Fruit fly (Drosophila melanogaster) whole organism, embryonic: ENCODE data around the gene CG18557.

Experiments used
- ATbp ChIP-seq: fragments of 200-800 bp; sonication (Bioruptor generic); optimal IDR thresholded peaks from 2 replicates; lab custom pipeline; 2017; ENCODE audit warnings: missing biosample characterization, mild to moderate bottlenecking, missing genetic modification characterization, missing genetic modification reagents
- Bgb ChIP-seq: fragments of 200-800 bp; sonication (Bioruptor generic); IDR thresholded peaks from 2 replicates; pipeline ENCODE4 v1.3.6; 2022; ENCODE audit warnings: missing biosample characterization, missing genetic modification characterization; ENCODE audit not compliant: partially characterized antibody
- CG11093 ChIP-seq: fragments of 200-800 bp; sonication (Bioruptor generic); IDR thresholded peaks from 3 replicates; pipeline ENCODE4 v1.3.6; 2022; ENCODE audit warnings: missing biosample characterization, missing genetic modification characterization
- CG11456 ChIP-seq: fragments of 200-800 bp; sonication (Bioruptor generic); IDR thresholded peaks from 3 replicates; pipeline ENCODE4 v1.3.6; 2022; ENCODE audit warnings: missing biosample characterization, missing genetic modification characterization
- CG11695 ChIP-seq: fragments of 200-800 bp; sonication (Bioruptor generic); IDR thresholded peaks from 3 replicates; pipeline ENCODE4 v1.3.6; 2022; ENCODE audit warnings: missing biosample characterization, missing genetic modification characterization
- CG11723 ChIP-seq: fragments of 200-800 bp; sonication (Bioruptor generic); optimal IDR thresholded peaks from 2 replicates; lab custom pipeline; 2017; ENCODE audit warnings: missing biosample characterization, mild to moderate bottlenecking, missing genetic modification characterization
- CG12942 ChIP-seq: fragments of 200-800 bp; sonication (Bioruptor generic); optimal IDR thresholded peaks from 3 replicates; lab custom pipeline; 2016; ENCODE audit warnings: missing biosample characterization, missing genetic modification characterization
- CG13287 ChIP-seq: fragments of 200-800 bp; sonication (Bioruptor generic); IDR thresholded peaks from 2 replicates; pipeline ENCODE4 v1.3.6; 2022; ENCODE audit warnings: missing biosample characterization, missing genetic modification characterization; ENCODE audit not compliant: partially characterized antibody
- CG14710 ChIP-seq: fragments of 200-800 bp; sonication (Bioruptor generic); optimal IDR thresholded peaks from 3 replicates; lab custom pipeline; 2019; ENCODE audit warnings: missing biosample characterization, mild to moderate bottlenecking, missing genetic modification characterization, moderate library complexity
- CG15514 ChIP-seq: fragments of 200-800 bp; sonication (Bioruptor generic); optimal IDR thresholded peaks from 3 replicates; lab custom pipeline; 2017; ENCODE audit warnings: missing biosample characterization, missing genetic modification characterization, mild to moderate bottlenecking, moderate library complexity, missing genetic modification reagents
- CG30020 ChIP-seq: fragments of 200-800 bp; optimal IDR thresholded peaks from 2 replicates; lab custom pipeline; 2019; ENCODE audit warnings: missing biosample characterization, mild to moderate bottlenecking, missing genetic modification characterization, moderate library complexity
- CG3726 ChIP-seq: fragments of 200-800 bp; sonication (Bioruptor generic); IDR thresholded peaks from 3 replicates; pipeline ENCODE4, ENCODE4 v1.3.6; 2022; ENCODE audit warnings: missing biosample characterization, missing genetic modification characterization
- CG42726 ChIP-seq: fragments of 200-800 bp; sonication (Bioruptor generic); IDR thresholded peaks from 2 replicates; pipeline ENCODE4 v1.3.6; 2022; ENCODE audit warnings: missing biosample characterization, missing genetic modification characterization; ENCODE audit not compliant: partially characterized antibody
- CG5180 ChIP-seq: fragments of 200-800 bp; sonication (Bioruptor generic); optimal IDR thresholded peaks from 3 replicates; lab custom pipeline; 2017; ENCODE audit warnings: missing biosample characterization, missing genetic modification characterization, mild to moderate bottlenecking, moderate library complexity, missing genetic modification reagents
- CG8290 ChIP-seq, 3 experiments: fragments of 200-800 bp; sonication (Bioruptor generic); optimal IDR thresholded peaks; 2 replicates each; lab custom pipeline; 2016 to 2019; ENCODE audit warnings: missing biosample characterization in 3 of 3, missing genetic modification characterization in 3 of 3, mild to moderate bottlenecking in 2 of 3, moderate library complexity in 1 of 3
- Camta ChIP-seq: fragments of 200-800 bp; sonication (Bioruptor generic); optimal IDR thresholded peaks from 2 replicates; lab custom pipeline; 2016; ENCODE audit warnings: missing biosample characterization, missing genetic modification characterization
- D19B ChIP-seq: fragments of 200-800 bp; sonication (Bioruptor generic); optimal IDR thresholded peaks from 2 replicates; lab custom pipeline; 2017; ENCODE audit warnings: missing biosample characterization, mild to moderate bottlenecking, missing genetic modification characterization
- Dip3 ChIP-seq: fragments of 200-800 bp; sonication (Bioruptor generic); optimal IDR thresholded peaks from 3 replicates; lab custom pipeline; 2016; ENCODE audit warnings: missing biosample characterization, missing genetic modification characterization
- Doc2 ChIP-seq: fragments of 200-800 bp; sonication (Bioruptor generic); IDR thresholded peaks from 2 replicates; pipeline ENCODE4 v1.3.6; 2022; ENCODE audit warnings: missing biosample characterization, missing genetic modification characterization
- Drgx ChIP-seq: fragments of 200-800 bp; sonication (Bioruptor generic); IDR thresholded peaks from 2 replicates; pipeline ENCODE4 v1.3.6; 2022; ENCODE audit warnings: missing biosample characterization, missing genetic modification characterization
- Pdp1 ChIP-seq, 2 experiments: fragments of 200-800 bp; sonication (Bioruptor generic); optimal IDR thresholded peaks; 3 replicates each; lab custom pipeline; 2016; ENCODE audit warnings: missing biosample characterization in 2 of 2, missing genetic modification characterization in 2 of 2, mild to moderate bottlenecking in 1 of 2, moderate library complexity in 1 of 2
- Sox102F ChIP-seq: fragments of 200-800 bp; sonication (Bioruptor generic); optimal IDR thresholded peaks from 2 replicates; lab custom pipeline; 2018; ENCODE audit warnings: missing biosample characterization, mild to moderate bottlenecking, missing genetic modification characterization, moderate library complexity
- Trl ChIP-seq, 3 experiments: fragments of >200 bp in 2 of 3; fragments of 200-800 bp in 1 of 3; sonication (Bioruptor generic) in 1 of 3; optimal IDR thresholded peaks; 2 replicates in 1 of 3; 3 replicates in 2 of 3; lab custom pipeline; 2016 to 2017; ENCODE audit warnings: missing biosample characterization in 1 of 3, missing genetic modification characterization in 1 of 3
- Usf ChIP-seq: fragments of 200-800 bp; sonication (Bioruptor generic); optimal IDR thresholded peaks from 2 replicates; lab custom pipeline; 2017; ENCODE audit warnings: missing genotype, missing biosample characterization, missing genetic modification characterization
- ac ChIP-seq: fragments of 200-800 bp; sonication (Bioruptor generic); optimal IDR thresholded peaks from 3 replicates; lab custom pipeline; 2017; ENCODE audit warnings: missing biosample characterization, mild to moderate bottlenecking, missing genetic modification characterization
- bowl ChIP-seq: fragments of 200-800 bp; sonication (Bioruptor generic); IDR thresholded peaks from 2 replicates; pipeline ENCODE4 v1.3.6; 2022; ENCODE audit warnings: missing biosample characterization, missing genetic modification characterization
- chinmo ChIP-seq: fragments of 200-800 bp; sonication (Bioruptor generic); IDR thresholded peaks from 4 replicates; pipeline ENCODE4 v1.3.6; 2022; ENCODE audit warnings: missing biosample characterization, missing genetic modification characterization; ENCODE audit not compliant: partially characterized antibody
- chn ChIP-seq: fragments of 200-800 bp; sonication (Bioruptor generic); optimal IDR thresholded peaks from 2 replicates; lab custom pipeline; 2016; ENCODE audit warnings: missing biosample characterization, missing genetic modification characterization
- corto ChIP-seq: fragments of 200-800 bp; sonication (Bioruptor generic); optimal IDR thresholded peaks from 2 replicates; lab custom pipeline; 2016; ENCODE audit warnings: missing biosample characterization, mild to moderate bottlenecking, missing genetic modification characterization, moderate library complexity
- croc ChIP-seq: fragments of 200-800 bp; sonication (Bioruptor generic); conservative IDR thresholded peaks from 3 replicates; pipeline ENCODE4 v1.3.6; 2022; ENCODE audit warnings: missing biosample characterization, missing genetic modification characterization
- da ChIP-seq: fragments of 200-800 bp; sonication (Bioruptor generic); optimal IDR thresholded peaks from 2 replicates; lab custom pipeline; 2016; ENCODE audit warnings: missing biosample characterization, missing genetic modification characterization
- disco-r ChIP-seq: fragments of 200-800 bp; sonication (Bioruptor generic); optimal IDR thresholded peaks from 2 replicates; lab custom pipeline; 2016; ENCODE audit warnings: missing biosample characterization, missing genetic modification characterization
- gce ChIP-seq: fragments of 200-800 bp; sonication (Bioruptor generic); IDR thresholded peaks from 3 replicates; pipeline ENCODE4 v1.3.6; 2022; ENCODE audit warnings: missing biosample characterization, missing genetic modification characterization
- ken ChIP-seq: fragments of 200-800 bp; sonication (Bioruptor generic); IDR thresholded peaks from 3 replicates; pipeline ENCODE4 v1.3.6; 2022; ENCODE audit warnings: missing biosample characterization, missing genetic modification characterization
- pzg ChIP-seq: fragments of 200-800 bp; sonication (Bioruptor generic); optimal IDR thresholded peaks from 3 replicates; lab custom pipeline; 2018; ENCODE audit warnings: missing biosample characterization, mild to moderate bottlenecking, missing genetic modification characterization, moderate library complexity
- sim ChIP-seq: fragments of 200-800 bp; sonication (Bioruptor generic); IDR thresholded peaks from 2 replicates; pipeline ENCODE4 v1.3.6; 2022; ENCODE audit warnings: missing biosample characterization, missing genetic modification characterization
- tgo ChIP-seq: fragments of 200-800 bp; sonication (Bioruptor generic); IDR thresholded peaks from 3 replicates; pipeline ENCODE4 v1.3.6; 2022; ENCODE audit warnings: missing biosample characterization, missing genetic modification characterization
- ttk ChIP-seq: fragments of 200-800 bp; sonication (Bioruptor generic); IDR thresholded peaks from 2 replicates; pipeline ENCODE4 v2.1.2; 2022; ENCODE audit warnings: missing biosample characterization, missing genetic modification characterization

Gene CG18557

dm6 chr2L:2855204-2855768 lies 9.8 kb upstream of the CG18557 start (continued):
- TF ChIP-seq sim (GFP tag; lab: Robert Waterston, UW) (peak; percentile 59; the same call in 1 of the 2 replicates), CG5180 (GFP tag; lab: Kevin White, UChicago) (peak; percentile 50), CG42726 (GFP tag; lab: Robert Waterston, UW) (0 out of 2 replicates have a peak, but pooled peaks have one; percentile 10), CG15514 (GFP tag; lab: Kevin White, UChicago) (peak; percentile 81), CG30020 (tag; lab: Kevin White, UChicago) (no peak), ttk (GFP tag; lab: Robert Waterston, UW) (no peak), chn (peak; percentile 0), D19B (GFP tag; lab: Kevin White, UChicago) (peak; percentile 5), gce (GFP tag; lab: Robert Waterston, UW) (no peak), croc (GFP tag; lab: Robert Waterston, UW) (no peak), Pdp1 (GFP tag; optimal IDR thresholded peaks at IDR 0.05; lab: Kevin White, UChicago) (peak in 1 of 2 experiments; percentile 74), chinmo (GFP tag; lab: Robert Waterston, UW) (peak; percentile 77; the same call in 2 of the 4 replicates), bowl (GFP tag; lab: Robert Waterston, UW) (peak; percentile 27; the same call in 1 of the 2 replicates), CG3726 (GFP tag; lab: Robert Waterston, UW) (no peak), da (GFP tag; lab: Kevin White, UChicago) (no peak), CG8290 (GFP tag; optimal IDR thresholded peaks at IDR 0.05; lab: Kevin White, UChicago) (no peak), CG8290 (tag; optimal IDR thresholded peaks at IDR 0.05; lab: Kevin White, UChicago) (peak in 1 of 2 experiments; percentile 55), tgo (GFP tag; lab: Robert Waterston, UW) (no peak), disco-r (GFP tag; lab: Kevin White, UChicago) (no peak), pzg (GFP tag; lab: Kevin White, UChicago) (no peak), Usf (no peak), CG13287 (GFP tag; lab: Robert Waterston, UW) (peak; percentile 5; the same call in 1 of the 2 replicates), CG11723 (GFP tag; lab: Kevin White, UChicago) (no peak), Bgb (GFP tag; lab: Robert Waterston, UW) (peak; percentile 41; the same call in 1 of the 2 replicates), CG12942 (no peak), Trl (optimal IDR thresholded peaks at IDR 0.05; lab: Kevin White, UChicago) (peak in 1 of 2 experiments; percentile 14), Trl (GFP tag; optimal IDR thresholded peaks at IDR 0.05; lab: Kevin White, UChicago) (no peak)

DNA sequence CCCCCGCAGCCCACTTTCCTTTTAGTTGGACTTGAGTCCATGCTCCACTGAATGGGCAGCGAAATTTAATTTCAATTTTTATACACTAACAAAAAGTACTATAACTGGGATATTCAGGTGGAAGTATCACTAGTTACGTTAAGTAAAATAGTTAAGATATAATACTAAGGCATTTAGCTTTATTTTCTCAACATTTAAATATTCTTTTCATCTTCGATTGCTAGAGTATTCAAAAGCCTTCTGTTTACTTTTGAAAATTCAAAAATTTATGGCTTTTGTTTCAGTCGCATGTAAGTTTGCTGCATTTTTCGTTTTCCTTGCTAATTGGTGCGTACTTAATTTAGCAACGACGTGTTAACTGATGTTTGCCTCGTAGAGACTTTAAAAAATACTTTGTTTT lies 6.1 kb upstream of the CG18557 start:
- TF ChIP-seq Sox102F (peak; percentile 8), Camta (GFP tag; lab: Kevin White, UChicago) (no peak), Drgx (peak; percentile 40; the same call in 1 of the 2 replicates)

dm6 chr2L:2847112-2847682 lies 1.7 kb upstream of the CG18557 start, which contains the start of the genes CG3117 and CG2983:
TSS of gene CG3117 (minus strand) at chr2L:2847212.
TSS of gene CG2983 (plus strand) at chr2L:2847632.
- no peak for TF ChIP-seq ac (GFP tag; lab: Kevin White, UChicago)
- TF ChIP-seq CG11093: no peak
- no peak for TF ChIP-seq corto
- TF ChIP-seq CG11695 (GFP tag; lab: Robert Waterston, UW): no peak
- TF ChIP-seq CG14710 (tag; lab: Kevin White, UChicago): no peak
- no peak for TF ChIP-seq ATbp
- no peak for TF ChIP-seq CG11456 (GFP tag; lab: Robert Waterston, UW)
- no peak for TF ChIP-seq ken
- no peak for TF ChIP-seq Dip3 (GFP tag; lab: Kevin White, UChicago)
- no peak for TF ChIP-seq Doc2 (GFP tag; lab: Robert Waterston, UW)
